Worm (Caenorhabditis elegans): ENCODE data around the gene acer-1.

DNA sequence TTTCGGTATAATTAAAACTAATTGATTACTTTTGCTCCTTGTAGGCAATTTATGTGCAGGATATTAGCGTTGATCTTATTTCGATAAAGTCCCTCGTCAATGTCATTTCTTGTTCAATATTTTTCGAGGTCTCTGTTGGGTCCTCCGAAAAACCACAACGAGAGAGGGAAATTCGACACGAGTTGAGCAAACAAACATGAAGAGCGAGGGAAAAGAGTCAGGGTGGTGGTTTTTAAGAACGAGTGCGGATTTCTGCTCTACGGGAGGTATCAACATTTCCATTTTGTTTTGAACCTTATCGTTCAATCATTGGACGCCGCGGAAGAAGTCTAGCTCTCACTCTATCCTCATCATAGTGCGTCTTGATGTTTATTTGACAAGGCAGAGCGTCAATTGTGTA is 44.5 kb upstream of the acer-1 start:
- TF ChIP-seq ama-1 (optimal IDR thresholded peaks at IDR 0.05) = no peak
- no peak for TF ChIP-seq daf-8 (GFP tag; IDR thresholded peaks at IDR 0.05)
- no peak for TF ChIP-seq set-16 (GFP tag; IDR thresholded peaks at IDR 0.05)
- no peak for TF ChIP-seq hif-1 (tag; optimal IDR thresholded peaks at IDR 0.05)
- no peak for TF ChIP-seq nhr-25 (tag; optimal IDR thresholded peaks at IDR 0.05; ENCODE audit: borderline replicate concordance, insufficient read depth)
- TF ChIP-seq ceh-20 (GFP tag; IDR thresholded peaks at IDR 0.05) = no peak
- no peak for TF ChIP-seq lin-39 (tag; optimal IDR thresholded peaks at IDR 0.05)
- TF ChIP-seq R02D3.7 (tag; optimal IDR thresholded peaks at IDR 0.05) = no peak
- TF ChIP-seq F26F4.8 (GFP tag; conservative IDR thresholded peaks at IDR 0.05) = no peak
- TF ChIP-seq aly-2 (tag; optimal IDR thresholded peaks at IDR 0.05) = no peak
- no peak for TF ChIP-seq lir-3 (tag; optimal IDR thresholded peaks at IDR 0.05)
- TF ChIP-seq snpc-4 (tag; optimal IDR thresholded peaks at IDR 0.05) = no peak

All from whole organism, L4 larva.